Worm (Caenorhabditis elegans): ENCODE results near the gene C49C8.3.

ce11 chrIV:8600712-8601330, 43.7 kb upstream of the C49C8.3 start, which contains the start of gene Y59H11AR.4:
- no peak for TF ChIP-seq pag-3 (tag; optimal IDR thresholded peaks at IDR 0.05; ENCODE audit: borderline replicate concordance)
- TF ChIP-seq nhr-232 (tag; optimal IDR thresholded peaks at IDR 0.05) = no peak
- TF ChIP-seq sdc-2 (tag; optimal IDR thresholded peaks at IDR 0.05) = no peak
- no peak for TF ChIP-seq ama-1 (optimal IDR thresholded peaks at IDR 0.05)
- no peak for TF ChIP-seq ahr-1 (tag; optimal IDR thresholded peaks at IDR 0.05)
- TF ChIP-seq ceh-19 (GFP tag; optimal IDR thresholded peaks at IDR 0.05) = no peak
- TF ChIP-seq lin-11 (tag; optimal IDR thresholded peaks at IDR 0.05) = no peak
- no peak for TF ChIP-seq ceh-45 (GFP tag; IDR thresholded peaks at IDR 0.05)
- TF ChIP-seq sox-2 (GFP tag; IDR thresholded peaks at IDR 0.05) = no peak
- no peak for TF ChIP-seq ceh-18 (tag; optimal IDR thresholded peaks at IDR 0.05)
- TF ChIP-seq unc-55 (GFP tag; optimal IDR thresholded peaks at IDR 0.05) = no peak
- no peak for TF ChIP-seq K09A11.1 (tag; optimal IDR thresholded peaks at IDR 0.05; ENCODE audit: insufficient read depth)
- TF ChIP-seq pha-4 (tag; optimal IDR thresholded peaks at IDR 0.05) = no peak

Measured in whole organism, late embryonic.